Worm (Caenorhabditis elegans) whole organism, midembryonic: ENCODE results near the gene F47E1.20.

ENCODE experiments used
- flt-1 ChIP-seq: fragments of 200-800 bp; sonication (Bioruptor generic); IDR thresholded peaks from 2 replicates; pipeline ENCODE4 v1.3.6; 2022; ENCODE audit warnings: missing genetic modification characterization, missing compliant biosample characterization
- med-1 ChIP-seq: sonication (generic microtip); optimal IDR thresholded peaks from 2 replicates; lab custom pipeline; 2017; ENCODE audit warnings: missing genetic modification characterization, mild to moderate bottlenecking, missing compliant biosample characterization, antibody characterized with exemption, missing genetic modification reagents; ENCODE audit not compliant: insufficient read depth
- tab-1 ChIP-seq: fragments of 200-800 bp; sonication (Bioruptor generic); IDR thresholded peaks from 2 replicates; pipeline ENCODE4 v1.3.6; 2022; ENCODE audit warnings: missing genetic modification characterization, missing compliant biosample characterization
- ztf-29 ChIP-seq: fragments of 200-800 bp; sonication (Bioruptor generic); IDR thresholded peaks from 2 replicates; pipeline ENCODE4 v1.3.6; 2022; ENCODE audit warnings: missing genetic modification reagents, missing genetic modification characterization, missing compliant biosample characterization

- no peak for TF ChIP-seq med-1
- TF ChIP-seq flt-1 (GFP tag; lab: Robert Waterston, UW), result no peak
- TF ChIP-seq ztf-29 (GFP tag; lab: Robert Waterston, UW), result no peak
- no peak for TF ChIP-seq tab-1 (GFP tag; lab: Robert Waterston, UW)
Observed at ce11 chrX:9063439-9063838, 14.7 kb downstream of the F47E1.20 start.
